Worm (Caenorhabditis elegans) whole organism, young adult: Measurements from ENCODE around the gene eng-1.
A peak's percentile ranks its signal among the peaks of the same experiment; 100 is the strongest.

Source experiments
- B0035.1 ChIP-seq: sonication (generic microtip); optimal IDR thresholded peaks from 2 replicates; lab custom pipeline; 2016; ENCODE audit warnings: missing genetic modification characterization, mild to moderate bottlenecking, missing compliant biosample characterization, missing genotype, missing genetic modification reagents
- C17E4.6 ChIP-seq: fragments of 200-800 bp; sonication (Bioruptor generic); IDR thresholded peaks from 2 replicates; pipeline ENCODE4 v1.3.6; 2022; ENCODE audit warnings: missing genetic modification reagents, missing genetic modification characterization, missing compliant biosample characterization
- K11D2.4 ChIP-seq: fragments of 200-800 bp; sonication (Bioruptor generic); IDR thresholded peaks from 2 replicates; pipeline ENCODE4 v1.3.6; 2022; ENCODE audit warnings: missing genetic modification reagents, missing genetic modification characterization, missing compliant biosample characterization
- K12H6.12 ChIP-seq: fragments of 200-800 bp; sonication (Bioruptor generic); optimal IDR thresholded peaks from 2 replicates; lab custom pipeline; 2018; ENCODE audit warnings: mild to moderate bottlenecking, missing genetic modification characterization, missing compliant biosample characterization
- Y67H2A.10 ChIP-seq: fragments of 200-800 bp; sonication (Bioruptor generic); conservative IDR thresholded peaks from 2 replicates; pipeline ENCODE4 v1.3.6; 2022; ENCODE audit warnings: missing genetic modification reagents, missing genetic modification characterization, missing compliant biosample characterization
- ZK185.1 ChIP-seq: sonication (generic microtip); optimal IDR thresholded peaks from 2 replicates; lab custom pipeline; 2016; ENCODE audit warnings: mild to moderate bottlenecking, missing genetic modification characterization, missing compliant biosample characterization; ENCODE audit not compliant: poor library complexity, severe bottlenecking
- aptf-2 ChIP-seq: fragments of 200-800 bp; sonication (Bioruptor generic); conservative IDR thresholded peaks from 2 replicates; pipeline ENCODE4 v1.3.6; 2022; ENCODE audit warnings: missing genetic modification reagents, missing genetic modification characterization, missing compliant biosample characterization
- attf-5 ChIP-seq: fragments of 200-800 bp; sonication (Bioruptor generic); optimal IDR thresholded peaks from 2 replicates; lab custom pipeline; 2018; ENCODE audit warnings: mild to moderate bottlenecking, missing genetic modification characterization, missing compliant biosample characterization
- ccch-3 ChIP-seq: fragments of 200-800 bp; sonication (Bioruptor generic); optimal IDR thresholded peaks from 2 replicates; lab custom pipeline; 2018; ENCODE audit warnings: mild to moderate bottlenecking, missing genetic modification characterization, missing compliant biosample characterization
- cebp-1 ChIP-seq, 2 experiments: fragments of 200-800 bp in 1 of 2; sonication (Bioruptor generic) in 1 of 2; sonication (generic microtip) in 1 of 2; IDR thresholded peaks in 1 of 2; optimal IDR thresholded peaks in 1 of 2; 2 replicates each; pipeline versions ENCODE4 v1.3.6 to Lab custom; 2017 to 2022; ENCODE audit warnings: missing compliant biosample characterization in 2 of 2, missing genetic modification characterization in 2 of 2, mild to moderate bottlenecking in 1 of 2, missing genetic modification reagents in 1 of 2, moderate library complexity in 1 of 2
- ceh-27 ChIP-seq: fragments of 200-800 bp; sonication (Bioruptor generic); optimal IDR thresholded peaks from 2 replicates; lab custom pipeline; 2018; ENCODE audit warnings: mild to moderate bottlenecking, missing genetic modification characterization, moderate library complexity, missing compliant biosample characterization
- dpff-1 ChIP-seq: sonication (generic microtip); optimal IDR thresholded peaks from 2 replicates; lab custom pipeline; 2017; ENCODE audit warnings: mild to moderate bottlenecking, missing genetic modification characterization, missing compliant biosample characterization
- efl-1 ChIP-seq: fragments of 150-350 bp; optimal IDR thresholded peaks from 2 replicates; lab custom pipeline; 2014; ENCODE audit warnings: missing biosample characterization, missing genetic modification reagents, missing genetic modification characterization
- egl-44 ChIP-seq: fragments of 200-800 bp; sonication (Bioruptor generic); IDR thresholded peaks from 2 replicates; pipeline ENCODE4 v1.3.6; 2022; ENCODE audit warnings: missing genetic modification reagents, missing genetic modification characterization, missing compliant biosample characterization
- ets-4 ChIP-seq: fragments of 200-800 bp; sonication (Bioruptor generic); optimal IDR thresholded peaks from 2 replicates; lab custom pipeline; 2018; ENCODE audit warnings: mild to moderate bottlenecking, missing genetic modification characterization, missing compliant biosample characterization
- hlh-26 ChIP-seq: fragments of 200-800 bp; sonication (Bioruptor generic); conservative IDR thresholded peaks from 2 replicates; pipeline ENCODE4 v1.3.6; 2022; ENCODE audit warnings: missing genetic modification reagents, missing genetic modification characterization, missing compliant biosample characterization
- hmg-1.2 ChIP-seq: fragments of 200-800 bp; sonication (Bioruptor generic); IDR thresholded peaks from 2 replicates; pipeline ENCODE4 v1.3.6; 2022; ENCODE audit warnings: missing genetic modification reagents, missing genetic modification characterization, missing compliant biosample characterization
- let-607 ChIP-seq, 2 experiments: fragments of 200-800 bp in 1 of 2; sonication (Bioruptor generic) in 1 of 2; sonication (generic microtip) in 1 of 2; optimal IDR thresholded peaks; 2 replicates each; lab custom pipeline; 2016 to 2018; ENCODE audit warnings: mild to moderate bottlenecking in 2 of 2, missing compliant biosample characterization in 2 of 2, missing genetic modification characterization in 2 of 2, moderate library complexity in 2 of 2, missing genotype in 1 of 2
- lin-26 ChIP-seq: fragments of 200-800 bp; sonication (Bioruptor generic); IDR thresholded peaks from 2 replicates; pipeline ENCODE4 v1.3.6; 2022; ENCODE audit warnings: missing genetic modification reagents, missing genetic modification characterization, missing compliant biosample characterization
- lin-35 ChIP-seq, 3 experiments: fragments of 150-350 bp in 2 of 3; sonication (generic microtip) in 1 of 3; optimal IDR thresholded peaks; 2 replicates each; lab custom pipeline; 2014 to 2018; ENCODE audit warnings: missing biosample characterization in 3 of 3, missing genetic modification characterization in 3 of 3, missing genetic modification reagents in 3 of 3
- lin-40 ChIP-seq: sonication (generic microtip); optimal IDR thresholded peaks from 2 replicates; lab custom pipeline; 2016; ENCODE audit warnings: missing genetic modification characterization, mild to moderate bottlenecking, missing compliant biosample characterization, missing genotype, missing genetic modification reagents
- lsy-27 ChIP-seq: sonication (generic microtip); optimal IDR thresholded peaks from 2 replicates; lab custom pipeline; 2017; ENCODE audit warnings: missing genetic modification characterization, mild to moderate bottlenecking, missing compliant biosample characterization, antibody characterized with exemption, missing genotype, borderline replicate concordance; ENCODE audit not compliant: insufficient read depth
- madf-10 ChIP-seq: sonication (generic microtip); optimal IDR thresholded peaks from 2 replicates; lab custom pipeline; 2016; ENCODE audit warnings: mild to moderate bottlenecking, missing genetic modification characterization, missing compliant biosample characterization
- mel-28 ChIP-seq: sonication (generic microtip); optimal IDR thresholded peaks from 2 replicates; lab custom pipeline; 2016; ENCODE audit warnings: borderline replicate concordance, mild to moderate bottlenecking, missing genetic modification characterization, missing compliant biosample characterization
- nhr-80 ChIP-seq: sonication (generic microtip); optimal IDR thresholded peaks from 2 replicates; lab custom pipeline; 2016; ENCODE audit warnings: missing genetic modification characterization, missing compliant biosample characterization
- pbrm-1 ChIP-seq: fragments of 200-800 bp; sonication (Bioruptor generic); IDR thresholded peaks from 2 replicates; pipeline ENCODE4 v1.3.6; 2022; ENCODE audit warnings: missing genetic modification reagents, missing genetic modification characterization, missing compliant biosample characterization
- repo-1 ChIP-seq: sonication (generic microtip); optimal IDR thresholded peaks from 2 replicates; lab custom pipeline; 2017; ENCODE audit warnings: mild to moderate bottlenecking, missing genetic modification characterization, missing compliant biosample characterization
- sdz-38 ChIP-seq: sonication (generic microtip); optimal IDR thresholded peaks from 2 replicates; lab custom pipeline; 2016; ENCODE audit warnings: missing genotype, missing genetic modification characterization, missing compliant biosample characterization
- snpc-1.3 ChIP-seq: sonication (generic microtip); optimal IDR thresholded peaks from 2 replicates; lab custom pipeline; 2017; ENCODE audit warnings: missing genetic modification characterization, mild to moderate bottlenecking, missing compliant biosample characterization, antibody characterized with exemption, moderate library complexity, missing genotype, missing genetic modification reagents; ENCODE audit not compliant: insufficient read depth
- snpc-4 ChIP-seq, 5 experiments: fragments of 150-350 bp in 1 of 5; sonication (generic microtip) in 4 of 5; optimal IDR thresholded peaks; 2 replicates each; lab custom pipeline; 2014 to 2018; ENCODE audit warnings: missing genetic modification characterization in 5 of 5, missing biosample characterization in 3 of 5, antibody characterized with exemption in 2 of 5, mild to moderate bottlenecking in 2 of 5, missing compliant biosample characterization in 2 of 5, missing genotype in 2 of 5, moderate library complexity in 2 of 5, missing genetic modification reagents in 1 of 5
- somi-1 ChIP-seq: fragments of 200-800 bp; sonication (Bioruptor generic); optimal IDR thresholded peaks from 2 replicates; lab custom pipeline; 2018; ENCODE audit warnings: mild to moderate bottlenecking, missing genetic modification characterization, missing compliant biosample characterization
- unc-130 ChIP-seq: sonication (generic microtip); optimal IDR thresholded peaks from 2 replicates; lab custom pipeline; 2016; ENCODE audit warnings: missing genetic modification reagents, missing genetic modification characterization, missing compliant biosample characterization
- zfh-2 ChIP-seq: fragments of 200-800 bp; sonication (Bioruptor generic); conservative IDR thresholded peaks from 2 replicates; pipeline ENCODE4 v1.3.6; 2022; ENCODE audit warnings: missing genetic modification reagents, missing genetic modification characterization, missing compliant biosample characterization
- ztf-26 ChIP-seq: sonication (generic microtip); optimal IDR thresholded peaks from 2 replicates; lab custom pipeline; 2017; ENCODE audit warnings: missing genetic modification characterization, missing compliant biosample characterization

The eng-1 gene

ce11 chrIII:5853240-5853639 is 15.1 kb downstream of the eng-1 start, which contains the start of gene ddx-23 (continued):
- TF ChIP-seq let-607 (tag; optimal IDR thresholded peaks at IDR 0.05; lab: Kevin White, UChicago) (no peak), snpc-4 (GFP tag; optimal IDR thresholded peaks at IDR 0.05; lab: Kevin White, UChicago) (no peak), snpc-4 (tag; optimal IDR thresholded peaks at IDR 0.05; lab: Kevin White, UChicago) (peak in 2 of 4 experiments; percentile 40 to 45), efl-1 (GFP tag; lab: Kevin White, UChicago) (peak; percentile 12)

- TF ChIP-seq dpff-1 = no peak
- no peak for TF ChIP-seq ccch-3 (GFP tag; lab: Kevin White, UChicago)
- TF ChIP-seq repo-1 (tag; lab: Kevin White, UChicago) = no peak
- no peak for TF ChIP-seq Y67H2A.10 (GFP tag; lab: Robert Waterston, UW)
These were observed 21.9 kb downstream of the eng-1 start for ce11 chrIII:5846412-5846811.

- peak in 1 of 3 experiments; percentile 63 for TF ChIP-seq lin-35 (GFP tag; optimal IDR thresholded peaks at IDR 0.05; lab: Kevin White, UChicago)
- TF ChIP-seq ets-4 (GFP tag; lab: Kevin White, UChicago) = no peak
- TF ChIP-seq hmg-1.2 = peak; percentile 45; the same call in 1 of the 2 replicates
- TF ChIP-seq mel-28 (tag; lab: Kevin White, UChicago) = no peak
- no peak for TF ChIP-seq ZK185.1
- TF ChIP-seq unc-130 (GFP tag; lab: Kevin White, UChicago) = no peak
- no peak for TF ChIP-seq lin-26
- TF ChIP-seq lin-40 (tag; lab: Kevin White, UChicago) = peak; percentile 59
- 0 out of 2 replicates have a peak, but pooled peaks have one; percentile 17 for TF ChIP-seq pbrm-1 (GFP tag; lab: Robert Waterston, UW)
- no peak for TF ChIP-seq cebp-1 (GFP tag; IDR thresholded peaks at IDR 0.05; lab: Robert Waterston, UW)
- TF ChIP-seq cebp-1 (tag; optimal IDR thresholded peaks at IDR 0.05; lab: Kevin White, UChicago) = peak; percentile 59
- no peak for TF ChIP-seq snpc-4 (GFP tag; optimal IDR thresholded peaks at IDR 0.05; lab: Kevin White, UChicago)
- peak in 1 of 4 experiments; percentile 16 for TF ChIP-seq snpc-4 (tag; optimal IDR thresholded peaks at IDR 0.05; lab: Kevin White, UChicago)
- TF ChIP-seq ceh-27 = peak; percentile 27
- TF ChIP-seq somi-1 (GFP tag; lab: Kevin White, UChicago) = peak; percentile 19
- no peak for TF ChIP-seq snpc-1.3 (tag; lab: Kevin White, UChicago)
- peak; percentile 67 for TF ChIP-seq K12H6.12 (tag; lab: Kevin White, UChicago)
- TF ChIP-seq nhr-80 (tag; lab: Kevin White, UChicago) = no peak
- TF ChIP-seq zfh-2 (GFP tag; lab: Robert Waterston, UW) = peak; percentile 72
- TF ChIP-seq attf-5 (GFP tag; lab: Kevin White, UChicago) = peak; percentile 24
- TF ChIP-seq hlh-26 (GFP tag; lab: Robert Waterston, UW) = no peak
- TF ChIP-seq sdz-38 (tag; lab: Kevin White, UChicago) = no peak
- TF ChIP-seq aptf-2 = no peak
These were observed 22.8 kb downstream of the eng-1 start for ce11 chrIII:5845483-5845882.

ce11 chrIII:5843662-5844061 is 24.6 kb downstream of the eng-1 start:
- TF ChIP-seq K11D2.4 (GFP tag; lab: Robert Waterston, UW) (no peak), ztf-26 (no peak), egl-44 (GFP tag; lab: Robert Waterston, UW) (no peak), madf-10 (tag; lab: Kevin White, UChicago) (no peak), zfh-2 (GFP tag; lab: Robert Waterston, UW) (peak; percentile 39; the same call in 1 of the 2 replicates), lsy-27 (no peak), C17E4.6 (GFP tag; lab: Robert Waterston, UW) (no peak), B0035.1 (tag; lab: Kevin White, UChicago) (no peak)
- TF ChIP-seq, all 124 proteins: peak for 1
